Fruit fly (Drosophila melanogaster) whole organism, embryonic: ENCODE data around the gene asf1.

Experiments used
- Bdp1 ChIP-seq: fragments of 200-800 bp; sonication (Bioruptor generic); optimal IDR thresholded peaks from 3 replicates; lab custom pipeline; 2016; ENCODE audit warnings: missing biosample characterization, missing genetic modification characterization
- CG11093 ChIP-seq: fragments of 200-800 bp; sonication (Bioruptor generic); IDR thresholded peaks from 3 replicates; pipeline ENCODE4 v1.3.6; 2022; ENCODE audit warnings: missing biosample characterization, missing genetic modification characterization
- CG11560 ChIP-seq: fragments of 200-800 bp; sonication (Bioruptor generic); IDR thresholded peaks from 3 replicates; pipeline ENCODE4 v1.3.6; 2022; ENCODE audit warnings: missing biosample characterization, missing genetic modification characterization
- CG12659 ChIP-seq: fragments of 200-800 bp; sonication (Bioruptor generic); optimal IDR thresholded peaks from 3 replicates; lab custom pipeline; 2017; ENCODE audit warnings: mild to moderate bottlenecking, missing biosample characterization, missing genetic modification reagents, missing genetic modification characterization
- CG13894 ChIP-seq: fragments of 200-800 bp; sonication (Bioruptor generic); optimal IDR thresholded peaks from 3 replicates; lab custom pipeline; 2018; ENCODE audit warnings: missing biosample characterization, mild to moderate bottlenecking, missing genetic modification characterization, moderate library complexity
- CG14710 ChIP-seq: fragments of 200-800 bp; sonication (Bioruptor generic); optimal IDR thresholded peaks from 3 replicates; lab custom pipeline; 2019; ENCODE audit warnings: missing biosample characterization, mild to moderate bottlenecking, missing genetic modification characterization, moderate library complexity
- CG15269 ChIP-seq: fragments of 200-800 bp; sonication (Bioruptor generic); optimal IDR thresholded peaks from 2 replicates; lab custom pipeline; 2018; ENCODE audit warnings: missing biosample characterization, mild to moderate bottlenecking, missing genetic modification characterization, moderate library complexity
- CG1602 ChIP-seq: fragments of 200-800 bp; sonication (Bioruptor generic); optimal IDR thresholded peaks from 3 replicates; lab custom pipeline; 2016; ENCODE audit warnings: missing biosample characterization, missing genetic modification characterization
- CG17186 ChIP-seq: fragments of 200-800 bp; sonication (Bioruptor generic); optimal IDR thresholded peaks from 3 replicates; lab custom pipeline; 2017; ENCODE audit warnings: missing biosample characterization, missing genetic modification reagents, missing genetic modification characterization
- CG18262 ChIP-seq: fragments of 200-800 bp; optimal IDR thresholded peaks from 3 replicates; lab custom pipeline; 2019; ENCODE audit warnings: missing biosample characterization, mild to moderate bottlenecking, missing genetic modification characterization, moderate library complexity
- CG18476 ChIP-seq: fragments of 200-800 bp; sonication (Bioruptor generic); optimal IDR thresholded peaks from 2 replicates; lab custom pipeline; 2016; ENCODE audit warnings: missing biosample characterization, mild to moderate bottlenecking, missing genetic modification characterization
- CG18764 ChIP-seq: fragments of 200-800 bp; sonication (Bioruptor generic); optimal IDR thresholded peaks from 3 replicates; lab custom pipeline; 2016; ENCODE audit warnings: missing biosample characterization, missing genetic modification characterization
- CG2199 ChIP-seq: fragments of 200-800 bp; sonication (Bioruptor generic); IDR thresholded peaks from 3 replicates; pipeline ENCODE4 v1.3.6; 2022; ENCODE audit warnings: missing biosample characterization, missing genetic modification characterization
- CG30403 ChIP-seq: fragments of 200-800 bp; sonication (Bioruptor generic); optimal IDR thresholded peaks from 3 replicates; lab custom pipeline; 2016; ENCODE audit warnings: missing biosample characterization, missing genetic modification characterization
- CG33557 ChIP-seq: fragments of 200-800 bp; sonication (Bioruptor generic); optimal IDR thresholded peaks from 2 replicates; lab custom pipeline; 2019; ENCODE audit warnings: missing biosample characterization, mild to moderate bottlenecking, missing genetic modification characterization, moderate library complexity
- CG3995 ChIP-seq: fragments of 200-800 bp; sonication (Bioruptor generic); optimal IDR thresholded peaks from 3 replicates; lab custom pipeline; 2016; ENCODE audit warnings: missing biosample characterization, missing genetic modification characterization
- CG4328 ChIP-seq: fragments of 200-800 bp; sonication (Bioruptor generic); optimal IDR thresholded peaks from 3 replicates; lab custom pipeline; 2017; ENCODE audit warnings: missing biosample characterization, missing genetic modification reagents, missing genetic modification characterization
- CG4404 ChIP-seq: fragments of 200-800 bp; sonication (Bioruptor generic); IDR thresholded peaks from 2 replicates; pipeline ENCODE4 v1.3.6; 2022; ENCODE audit warnings: missing biosample characterization, missing genetic modification characterization
- CG4707 ChIP-seq: fragments of 200-800 bp; sonication (Bioruptor generic); optimal IDR thresholded peaks from 2 replicates; lab custom pipeline; 2018; ENCODE audit warnings: missing biosample characterization, mild to moderate bottlenecking, missing genetic modification characterization, moderate library complexity
- CG6854 ChIP-seq: fragments of 200-800 bp; sonication (Bioruptor generic); optimal IDR thresholded peaks from 3 replicates; lab custom pipeline; 2017; ENCODE audit warnings: missing biosample characterization, mild to moderate bottlenecking, missing genetic modification characterization
- CG8388 ChIP-seq: fragments of 200-800 bp; sonication (Bioruptor generic); optimal IDR thresholded peaks from 2 replicates; lab custom pipeline; 2019; ENCODE audit warnings: missing biosample characterization, mild to moderate bottlenecking, missing genetic modification characterization, moderate library complexity
- CG8765 ChIP-seq: fragments of 200-800 bp; sonication (Bioruptor generic); IDR thresholded peaks from 2 replicates; pipeline ENCODE4 v1.3.6; 2022; ENCODE audit warnings: missing biosample characterization, missing genetic modification characterization
- D19B ChIP-seq: fragments of 200-800 bp; sonication (Bioruptor generic); optimal IDR thresholded peaks from 2 replicates; lab custom pipeline; 2017; ENCODE audit warnings: missing biosample characterization, mild to moderate bottlenecking, missing genetic modification characterization
- E2f1 ChIP-seq: fragments of 200-800 bp; sonication (Bioruptor generic); IDR thresholded peaks from 2 replicates; pipeline ENCODE4 v1.3.6; 2022; ENCODE audit warnings: missing biosample characterization, missing genetic modification characterization
- Hmr ChIP-seq: fragments of 200-800 bp; sonication (Bioruptor generic); optimal IDR thresholded peaks from 3 replicates; lab custom pipeline; 2017; ENCODE audit warnings: mild to moderate bottlenecking, missing biosample characterization, missing genetic modification reagents, missing genetic modification characterization
- Hr39 ChIP-seq: fragments of >200 bp; optimal IDR thresholded peaks from 2 replicates; lab custom pipeline; 2017
- Lhr ChIP-seq: fragments of 200-800 bp; sonication (Bioruptor generic); optimal IDR thresholded peaks from 3 replicates; lab custom pipeline; 2017; ENCODE audit warnings: mild to moderate bottlenecking, missing biosample characterization, missing genetic modification reagents, missing genetic modification characterization
- NK7.1 ChIP-seq: fragments of 200-800 bp; sonication (Bioruptor generic); optimal IDR thresholded peaks from 3 replicates; lab custom pipeline; 2016; ENCODE audit warnings: missing biosample characterization, missing genetic modification characterization
- PHDP ChIP-seq: fragments of 200-800 bp; sonication (Bioruptor generic); optimal IDR thresholded peaks from 3 replicates; lab custom pipeline; 2018; ENCODE audit warnings: missing biosample characterization, mild to moderate bottlenecking, missing genetic modification characterization, moderate library complexity
- Sry-δ ChIP-seq: fragments of 200-800 bp; sonication (Bioruptor generic); optimal IDR thresholded peaks from 2 replicates; lab custom pipeline; 2016; ENCODE audit warnings: missing biosample characterization, missing genetic modification characterization
- TFAM ChIP-seq: fragments of 200-800 bp; sonication (Bioruptor generic); optimal IDR thresholded peaks from 2 replicates; lab custom pipeline; 2017; ENCODE audit warnings: missing biosample characterization, missing genetic modification characterization, inconsistent platforms
- cato ChIP-seq: fragments of 200-800 bp; sonication (Bioruptor generic); optimal IDR thresholded peaks from 2 replicates; lab custom pipeline; 2016; ENCODE audit warnings: missing biosample characterization, missing genetic modification characterization, borderline replicate concordance
- chn ChIP-seq: fragments of 200-800 bp; sonication (Bioruptor generic); optimal IDR thresholded peaks from 2 replicates; lab custom pipeline; 2016; ENCODE audit warnings: missing biosample characterization, missing genetic modification characterization
- cwo ChIP-seq: fragments of 200-800 bp; sonication (Bioruptor generic); optimal IDR thresholded peaks from 3 replicates; lab custom pipeline; 2017; ENCODE audit warnings: missing biosample characterization, missing genetic modification characterization, mild to moderate bottlenecking, moderate library complexity, missing genetic modification reagents
- dpn ChIP-seq, 2 experiments: fragments of 200-800 bp; sonication (Bioruptor generic); optimal IDR thresholded peaks; 3 replicates each; lab custom pipeline; 2016; ENCODE audit warnings: missing biosample characterization in 2 of 2, missing genetic modification characterization in 2 of 2
- eve ChIP-seq, 2 experiments: fragments of >200 bp; optimal IDR thresholded peaks; 2 replicates each; lab custom pipeline; 2017; ENCODE audit warnings: missing biosample characterization in 2 of 2, missing genetic modification characterization in 2 of 2
- ftz-f1 ChIP-seq: fragments of 200-800 bp; sonication (Bioruptor generic); optimal IDR thresholded peaks from 2 replicates; lab custom pipeline; 2016; ENCODE audit warnings: missing biosample characterization, missing genetic modification characterization
- gem ChIP-seq: fragments of 200-800 bp; sonication (Bioruptor generic); optimal IDR thresholded peaks from 2 replicates; lab custom pipeline; 2019; ENCODE audit warnings: missing biosample characterization, mild to moderate bottlenecking, missing genetic modification characterization, moderate library complexity
- her ChIP-seq: fragments of 200-800 bp; sonication (Bioruptor generic); optimal IDR thresholded peaks from 2 replicates; lab custom pipeline; 2016; ENCODE audit warnings: missing biosample characterization, missing genetic modification characterization
- ind ChIP-seq: fragments of 200-800 bp; sonication (Bioruptor generic); optimal IDR thresholded peaks from 3 replicates; lab custom pipeline; 2016; ENCODE audit warnings: missing biosample characterization, missing genetic modification characterization
- jumu ChIP-seq: fragments of 200-800 bp; sonication (Bioruptor generic); optimal IDR thresholded peaks from 3 replicates; lab custom pipeline; 2016; ENCODE audit warnings: missing biosample characterization, missing genetic modification characterization
- lbe ChIP-seq: fragments of 200-800 bp; sonication (Bioruptor generic); optimal IDR thresholded peaks from 2 replicates; lab custom pipeline; 2016; ENCODE audit warnings: missing biosample characterization, mild to moderate bottlenecking, missing genetic modification characterization
- lov ChIP-seq, 2 experiments: fragments of 200-800 bp in 1 of 2; fragments of >200 bp in 1 of 2; sonication (Bioruptor generic) in 1 of 2; IDR thresholded peaks in 1 of 2; optimal IDR thresholded peaks in 1 of 2; 2 replicates in 1 of 2; 3 replicates in 1 of 2; pipeline versions ENCODE4 v1.3.6 to Lab custom; 2017 to 2022; ENCODE audit warnings: missing biosample characterization in 1 of 2, missing genetic modification characterization in 1 of 2
- maf-S ChIP-seq: fragments of 200-800 bp; sonication (Bioruptor generic); optimal IDR thresholded peaks from 2 replicates; lab custom pipeline; 2016; ENCODE audit warnings: missing biosample characterization, missing genetic modification characterization
- mam ChIP-seq: fragments of 200-800 bp; sonication (Bioruptor generic); optimal IDR thresholded peaks from 3 replicates; lab custom pipeline; 2016; ENCODE audit warnings: missing biosample characterization, missing genetic modification characterization
- nerfin-2 ChIP-seq: fragments of 200-800 bp; sonication (Bioruptor generic); IDR thresholded peaks from 2 replicates; pipeline ENCODE4 v1.3.6; 2022; ENCODE audit warnings: missing biosample characterization, missing genetic modification characterization; ENCODE audit not compliant: partially characterized antibody
- nom ChIP-seq: fragments of 200-800 bp; sonication (Bioruptor generic); optimal IDR thresholded peaks from 2 replicates; lab custom pipeline; 2017; ENCODE audit warnings: missing biosample characterization, missing genetic modification characterization, mild to moderate bottlenecking, moderate library complexity, missing genetic modification reagents
- prd ChIP-seq, 3 experiments: fragments of >200 bp in 2 of 3; fragments of 200-800 bp in 1 of 3; sonication (Bioruptor generic) in 1 of 3; optimal IDR thresholded peaks in 2 of 3; IDR thresholded peaks in 1 of 3; 2 replicates in 2 of 3; 3 replicates in 1 of 3; pipeline versions ENCODE4 v1.3.6 to Lab custom; 2017 to 2022; ENCODE audit warnings: missing biosample characterization in 1 of 3, missing genetic modification characterization in 1 of 3
- rib ChIP-seq: fragments of 200-800 bp; sonication (Bioruptor generic); IDR thresholded peaks from 2 replicates; pipeline ENCODE4 v1.3.6; 2022; ENCODE audit warnings: missing biosample characterization, missing genetic modification characterization
- yki ChIP-seq: fragments of >200 bp; optimal IDR thresholded peaks from 3 replicates; lab custom pipeline; 2018

Gene asf1

DNA sequence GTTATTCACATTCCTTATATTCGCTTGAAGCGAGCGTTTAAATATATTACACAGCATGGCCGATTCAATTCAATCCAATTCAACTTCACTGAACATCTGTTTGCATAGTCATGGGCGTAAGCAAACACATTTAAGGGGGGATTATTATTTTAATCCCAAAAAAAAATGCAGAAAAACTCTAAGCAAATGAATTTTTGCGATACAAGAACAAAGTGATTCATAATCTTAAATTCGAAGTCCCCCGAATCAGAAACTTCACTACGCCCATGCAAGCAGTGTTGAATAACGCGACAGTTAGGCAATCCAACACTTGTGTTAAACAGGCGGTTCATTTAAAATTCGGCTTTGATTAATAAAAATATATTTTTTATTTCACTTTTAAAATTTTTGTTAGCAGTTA, 28.3 kb upstream of the asf1 start, which contains the start of gene CG14100 (continued):
- TF ChIP-seq gem (tag; lab: Kevin White, UChicago) (peak; percentile 100), CG18764 (GFP tag; lab: Kevin White, UChicago) (peak; percentile 100), PHDP (tag; lab: Kevin White, UChicago) (peak; percentile 100), CG13894 (peak; percentile 100), chn (GFP tag; lab: Kevin White, UChicago) (peak; percentile 100), mam (GFP tag; lab: Kevin White, UChicago) (peak; percentile 100), CG4707 (GFP tag; lab: Kevin White, UChicago) (peak; percentile 100), CG11093 (peak; percentile 100), CG33557 (peak; percentile 100), lbe (GFP tag; lab: Kevin White, UChicago) (peak; percentile 99), rib (peak; percentile 100), CG12659 (peak; percentile 100), TFAM (GFP tag; lab: Kevin White, UChicago) (peak; percentile 98), E2f1 (GFP tag; lab: Robert Waterston, UW) (peak; percentile 100), CG15269 (tag; lab: Kevin White, UChicago) (peak; percentile 100), CG3995 (peak; percentile 94), Hr39 (lab: Kevin White, UChicago) (no peak), her (GFP tag; lab: Kevin White, UChicago) (peak; percentile 99), CG8765 (GFP tag; lab: Robert Waterston, UW) (peak; percentile 100), nom (peak; percentile 100), CG1602 (GFP tag; lab: Kevin White, UChicago) (peak; percentile 100), CG18476 (peak; percentile 100), CG4328 (GFP tag; lab: Kevin White, UChicago) (peak; percentile 100), Lhr (GFP tag; lab: Kevin White, UChicago) (peak; percentile 100), maf-S (GFP tag; lab: Kevin White, UChicago) (peak; percentile 100), CG30403 (peak; percentile 100), CG6854 (peak; percentile 100), D19B (peak; percentile 99), jumu (GFP tag; lab: Kevin White, UChicago) (peak; percentile 100), ftz-f1 (peak; percentile 98), dpn (GFP tag; optimal IDR thresholded peaks at IDR 0.05; lab: Kevin White, UChicago) (peak; percentile 100), NK7.1 (peak; percentile 100), CG17186 (GFP tag; lab: Kevin White, UChicago) (peak; percentile 98), nerfin-2 (peak; percentile 54; the same call in 1 of the 2 replicates), Bdp1 (GFP tag; lab: Kevin White, UChicago) (peak; percentile 98), CG2199 (GFP tag; lab: Robert Waterston, UW) (peak; percentile 100), prd (optimal IDR thresholded peaks at IDR 0.05; lab: Kevin White, UChicago) (no peak), prd (GFP tag; IDR thresholded peaks at IDR 0.05; lab: Robert Waterston, UW) (peak; percentile 100), ind (GFP tag; lab: Kevin White, UChicago) (peak; percentile 100), Sry-δ (GFP tag; lab: Kevin White, UChicago) (peak; percentile 94), CG4404 (GFP tag; lab: Robert Waterston, UW) (peak; percentile 100), eve (GFP tag; optimal IDR thresholded peaks at IDR 0.05; lab: Kevin White, UChicago) (peak in 1 of 2 experiments; percentile 91), CG8388 (peak; percentile 100), CG11560 (tag; lab: Robert Waterston, UW) (peak; percentile 98), lov (optimal IDR thresholded peaks at IDR 0.05; lab: Kevin White, UChicago) (no peak), lov (GFP tag; IDR thresholded peaks at IDR 0.05; lab: Robert Waterston, UW) (peak; percentile 100), CG14710 (tag; lab: Kevin White, UChicago) (peak; percentile 99), cato (peak; percentile 100), cwo (GFP tag; lab: Kevin White, UChicago) (peak; percentile 99), yki (lab: Kevin White, UChicago) (no peak), Hmr (GFP tag; lab: Kevin White, UChicago) (peak; percentile 100), CG18262 (tag; lab: Kevin White, UChicago) (peak; percentile 100)
